Worm (Caenorhabditis elegans) whole organism, midembryonic: Measurements from ENCODE around the gene gcy-29.

Experiments used
- T22C8.4 ChIP-seq: fragments of 200-800 bp; sonication (Bioruptor generic); IDR thresholded peaks from 2 replicates; pipeline ENCODE4 v1.3.6; 2022; ENCODE audit warnings: missing genetic modification characterization, missing compliant biosample characterization
- cog-1 ChIP-seq: sonication (generic microtip); optimal IDR thresholded peaks from 2 replicates; lab custom pipeline; 2016; ENCODE audit warnings: missing genetic modification characterization, missing compliant biosample characterization
- flt-1 ChIP-seq: fragments of 200-800 bp; sonication (Bioruptor generic); IDR thresholded peaks from 2 replicates; pipeline ENCODE4 v1.3.6; 2022; ENCODE audit warnings: missing genetic modification characterization, missing compliant biosample characterization
- klf-2 ChIP-seq: fragments of 200-800 bp; sonication (Bioruptor generic); conservative IDR thresholded peaks from 2 replicates; pipeline ENCODE4 v1.3.6; 2022; ENCODE audit warnings: missing genetic modification reagents, missing genetic modification characterization, missing compliant biosample characterization
- med-1 ChIP-seq: sonication (generic microtip); optimal IDR thresholded peaks from 2 replicates; lab custom pipeline; 2017; ENCODE audit warnings: missing genetic modification characterization, mild to moderate bottlenecking, missing compliant biosample characterization, antibody characterized with exemption, missing genetic modification reagents; ENCODE audit not compliant: insufficient read depth
- ref-1 ChIP-seq: fragments of 200-800 bp; sonication (Bioruptor generic); conservative IDR thresholded peaks from 2 replicates; pipeline ENCODE4 v1.3.6; 2022; ENCODE audit warnings: missing genetic modification reagents, missing genetic modification characterization, missing compliant biosample characterization
- tab-1 ChIP-seq: fragments of 200-800 bp; sonication (Bioruptor generic); IDR thresholded peaks from 2 replicates; pipeline ENCODE4 v1.3.6; 2022; ENCODE audit warnings: missing genetic modification characterization, missing compliant biosample characterization
- ztf-23 ChIP-seq: fragments of 200-800 bp; sonication (Bioruptor generic); IDR thresholded peaks from 2 replicates; pipeline ENCODE4 v1.3.6; 2022; ENCODE audit warnings: missing genetic modification reagents, missing genetic modification characterization, missing compliant biosample characterization
- ztf-29 ChIP-seq: fragments of 200-800 bp; sonication (Bioruptor generic); IDR thresholded peaks from 2 replicates; pipeline ENCODE4 v1.3.6; 2022; ENCODE audit warnings: missing genetic modification reagents, missing genetic modification characterization, missing compliant biosample characterization

gcy-29 gene

DNA sequence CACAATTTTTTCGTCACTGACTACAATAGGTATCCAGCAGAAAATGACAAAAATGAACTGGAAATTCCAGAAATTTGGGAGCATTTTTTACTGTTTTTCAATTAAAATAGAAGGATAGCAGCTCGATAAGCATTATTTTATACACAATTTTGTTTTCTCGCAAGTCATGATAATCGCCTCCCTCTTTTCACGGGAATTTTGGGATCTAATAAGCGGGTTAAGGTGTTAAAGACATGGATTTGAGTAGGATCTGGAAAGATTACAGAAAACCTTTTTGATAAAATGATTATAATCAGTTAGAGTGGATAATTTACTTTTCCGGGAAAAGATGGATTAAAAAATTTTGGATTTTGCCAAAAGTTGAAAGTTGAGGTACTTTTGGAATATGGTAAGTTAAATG, at the start of gene gcy-29:
TSS of gene gcy-29 (minus strand) at position 101 of the 400 bp plus-strand sequence.
- no peak for TF ChIP-seq ztf-29 (GFP tag; lab: Robert Waterston, UW)
- TF ChIP-seq tab-1 = no peak
- no peak for TF ChIP-seq ztf-23 (GFP tag; lab: Robert Waterston, UW)
- no peak for TF ChIP-seq med-1 (GFP tag; lab: Kevin White, UChicago)
- TF ChIP-seq T22C8.4 (GFP tag; lab: Robert Waterston, UW) = no peak
- TF ChIP-seq klf-2 (GFP tag; lab: Robert Waterston, UW) = no peak
- TF ChIP-seq ref-1 = no peak
- no peak for TF ChIP-seq cog-1
- no peak for TF ChIP-seq flt-1 (GFP tag; lab: Robert Waterston, UW)

ce11 chrII:14598367-14598766, 49.8 kb upstream of the gcy-29 start:
- TF ChIP-seq tab-1 = no peak
- no peak for TF ChIP-seq T22C8.4 (GFP tag; lab: Robert Waterston, UW)
- no peak for TF ChIP-seq ref-1
- TF ChIP-seq cog-1 = no peak
- TF ChIP-seq flt-1 (GFP tag; lab: Robert Waterston, UW) = no peak
- TF ChIP-seq ztf-29 (GFP tag; lab: Robert Waterston, UW) = no peak
- no peak for TF ChIP-seq med-1 (GFP tag; lab: Kevin White, UChicago)
- no peak for TF ChIP-seq klf-2 (GFP tag; lab: Robert Waterston, UW)
- no peak for TF ChIP-seq ztf-23 (GFP tag; lab: Robert Waterston, UW)

DNA sequence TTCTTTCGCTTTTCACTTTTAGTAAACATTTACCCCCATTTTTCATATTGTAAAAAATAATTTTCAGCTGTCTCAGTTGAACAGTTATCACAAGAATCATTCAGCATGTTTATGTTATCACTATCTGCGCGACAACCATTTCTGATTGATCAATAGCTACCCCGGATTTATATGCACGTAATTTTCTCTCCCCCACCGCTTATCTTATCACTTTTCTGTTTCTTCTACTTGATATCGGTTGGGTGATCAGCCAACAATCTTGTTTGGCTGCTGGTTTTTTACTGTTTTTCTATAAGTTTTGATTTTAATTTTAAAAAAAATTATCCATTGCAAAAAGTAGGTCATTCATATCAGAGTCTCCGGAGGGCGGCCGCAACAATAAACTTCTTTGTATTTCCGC, 49.2 kb upstream of the gcy-29 start:
- TF ChIP-seq klf-2 (GFP tag; lab: Robert Waterston, UW) = no peak
- TF ChIP-seq T22C8.4 (GFP tag; lab: Robert Waterston, UW) = no peak
- TF ChIP-seq ztf-23 (GFP tag; lab: Robert Waterston, UW) = no peak
- TF ChIP-seq ztf-29 (GFP tag; lab: Robert Waterston, UW) = no peak
- TF ChIP-seq med-1 (GFP tag; lab: Kevin White, UChicago) = no peak
- no peak for TF ChIP-seq ref-1
- no peak for TF ChIP-seq tab-1
- TF ChIP-seq flt-1 (GFP tag; lab: Robert Waterston, UW) = no peak

DNA sequence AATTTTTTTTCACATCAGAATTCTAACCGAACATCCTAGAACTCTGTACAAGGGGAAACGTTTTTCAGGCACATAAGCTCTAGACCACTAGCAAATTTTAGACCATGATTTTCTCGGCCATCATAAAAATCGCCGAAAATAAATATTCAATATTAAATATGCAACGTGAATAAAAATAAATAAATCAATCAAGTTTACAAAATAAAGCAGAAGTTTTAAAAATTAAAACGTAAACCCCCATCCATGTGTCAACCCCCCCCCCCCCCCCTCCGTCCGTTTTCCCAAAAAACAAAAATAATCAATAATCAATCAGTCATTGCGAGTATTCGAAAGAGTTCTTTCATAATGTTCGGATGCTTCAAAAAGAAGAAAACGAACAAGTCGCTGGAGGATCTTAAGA, 44.7 kb upstream of the gcy-29 start, which contains the start of gene catp-4:
TSS of gene catp-4 (plus strand) at position 301 of the 400 bp plus-strand sequence.
- no peak for TF ChIP-seq ref-1
- no peak for TF ChIP-seq klf-2 (GFP tag; lab: Robert Waterston, UW)
- no peak for TF ChIP-seq cog-1
- no peak for TF ChIP-seq ztf-29 (GFP tag; lab: Robert Waterston, UW)
- no peak for TF ChIP-seq ztf-23 (GFP tag; lab: Robert Waterston, UW)
- TF ChIP-seq tab-1 = no peak
- no peak for TF ChIP-seq med-1 (GFP tag; lab: Kevin White, UChicago)
- no peak for TF ChIP-seq T22C8.4 (GFP tag; lab: Robert Waterston, UW)
- TF ChIP-seq flt-1 (GFP tag; lab: Robert Waterston, UW) = no peak

ce11 chrII:14592629-14593028, 44.0 kb upstream of the gcy-29 start:
- TF ChIP-seq T22C8.4 (GFP tag; lab: Robert Waterston, UW) = no peak
- no peak for TF ChIP-seq cog-1
- no peak for TF ChIP-seq tab-1
- TF ChIP-seq ref-1 = no peak
- TF ChIP-seq flt-1 (GFP tag; lab: Robert Waterston, UW) = no peak
- no peak for TF ChIP-seq med-1 (GFP tag; lab: Kevin White, UChicago)

DNA sequence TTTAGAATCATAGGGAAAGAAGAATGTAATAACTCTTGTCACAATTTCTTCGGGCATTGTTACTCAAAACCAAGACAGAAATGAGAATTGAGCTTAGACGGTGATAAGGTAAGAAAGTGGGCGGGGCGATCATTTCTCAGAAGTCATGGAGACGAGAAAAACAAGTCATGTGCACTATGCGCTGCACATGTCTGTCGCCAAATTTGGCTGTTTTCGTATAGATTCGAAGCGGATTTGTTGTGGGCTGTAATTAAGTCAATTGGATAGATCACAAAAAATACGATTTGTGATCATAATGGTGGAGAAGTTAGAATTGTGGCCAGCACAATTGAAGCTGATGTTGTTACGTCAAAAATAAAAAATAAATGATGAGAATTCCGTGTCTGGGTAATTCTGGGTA, 43.1 kb upstream of the gcy-29 start, which contains the start of gene C01G12.7:
TSS of gene C01G12.7 (minus strand) at position 195 of the 400 bp plus-strand sequence.
- TF ChIP-seq tab-1 = no peak
- TF ChIP-seq ref-1 = no peak
- TF ChIP-seq med-1 (GFP tag; lab: Kevin White, UChicago) = no peak
- TF ChIP-seq ztf-29 (GFP tag; lab: Robert Waterston, UW) = no peak
- no peak for TF ChIP-seq ztf-23 (GFP tag; lab: Robert Waterston, UW)
- TF ChIP-seq flt-1 (GFP tag; lab: Robert Waterston, UW) = no peak
- no peak for TF ChIP-seq T22C8.4 (GFP tag; lab: Robert Waterston, UW)
- TF ChIP-seq klf-2 (GFP tag; lab: Robert Waterston, UW) = no peak
- TF ChIP-seq cog-1 = no peak

DNA sequence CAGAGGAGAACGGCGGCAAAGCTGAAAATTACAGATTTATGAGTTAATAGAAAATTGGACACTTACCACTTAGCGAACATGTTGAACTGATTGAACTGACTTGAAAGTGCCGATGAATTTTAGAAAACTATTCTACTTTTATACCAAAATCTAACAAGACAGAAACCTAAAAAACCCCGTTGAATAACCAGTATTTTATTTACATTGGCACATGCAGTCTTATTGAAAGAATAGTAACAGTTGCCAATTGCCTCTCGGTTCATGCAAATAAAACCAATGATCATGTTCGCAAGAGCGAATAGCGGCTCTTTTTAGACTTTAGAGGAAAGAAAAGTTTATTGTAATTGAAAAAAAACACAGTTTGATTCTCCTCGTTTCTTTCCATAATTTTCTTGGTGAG, 39.6 kb upstream of the gcy-29 start, which contains the start of gene nspb-10:
TSS of gene nspb-10 (minus strand) at position 101 of the 400 bp plus-strand sequence.
- TF ChIP-seq cog-1 = no peak
- TF ChIP-seq ztf-29 (GFP tag; lab: Robert Waterston, UW) = no peak
- TF ChIP-seq ref-1 = no peak
- TF ChIP-seq med-1 (GFP tag; lab: Kevin White, UChicago) = no peak
- TF ChIP-seq flt-1 (GFP tag; lab: Robert Waterston, UW) = no peak
- TF ChIP-seq tab-1 = no peak

ce11 chrII:14587407-14587806, 38.8 kb upstream of the gcy-29 start, which contains the start of gene C01G12.5:
Gene C01G12.5, minus strand, starts transcription at chrII:14587507.
- no peak for TF ChIP-seq T22C8.4 (GFP tag; lab: Robert Waterston, UW)

- no peak for TF ChIP-seq cog-1
- no peak for TF ChIP-seq ref-1
- no peak for TF ChIP-seq ztf-29 (GFP tag; lab: Robert Waterston, UW)
- no peak for TF ChIP-seq ztf-23 (GFP tag; lab: Robert Waterston, UW)
- no peak for TF ChIP-seq T22C8.4 (GFP tag; lab: Robert Waterston, UW)
- no peak for TF ChIP-seq med-1 (GFP tag; lab: Kevin White, UChicago)
- TF ChIP-seq klf-2 (GFP tag; lab: Robert Waterston, UW) = no peak
- TF ChIP-seq flt-1 (GFP tag; lab: Robert Waterston, UW) = no peak
- no peak for TF ChIP-seq tab-1
These were observed 33.6 kb upstream of the gcy-29 start, which contains the start of gene C01G12.3 for ce11 chrII:14582206-14582605. Gene C01G12.3, minus strand, starts transcription at chrII:14582306.

ce11 chrII:14580549-14580948, 32.0 kb upstream of the gcy-29 start, which contains the start of the genes nspb-8 and nspb-9:
Gene nspb-8, minus strand, starts transcription at chrII:14580649.
Gene nspb-9, plus strand, starts transcription at chrII:14580859.
- TF ChIP-seq med-1 (GFP tag; lab: Kevin White, UChicago) (no peak), klf-2 (GFP tag; lab: Robert Waterston, UW) (no peak), T22C8.4 (GFP tag; lab: Robert Waterston, UW) (no peak), ztf-29 (GFP tag; lab: Robert Waterston, UW) (no peak)
